Fruit fly (Drosophila melanogaster) Kc167 (cell line): ENCODE measurements around the gene Yif1.

Experiments used
- Myc ChIP-seq: fragments of >200 bp; optimal IDR thresholded peaks from 2 replicates; lab custom pipeline; 2017; ENCODE audit warnings: missing external identifiers
- h ChIP-seq: fragments of >200 bp; optimal IDR thresholded peaks from 3 replicates; lab custom pipeline; 2018; ENCODE audit warnings: missing external identifiers
- insv ChIP-seq: fragments of >200 bp; optimal IDR thresholded peaks from 3 replicates; lab custom pipeline; 2018; ENCODE audit warnings: missing external identifiers
- psq ChIP-seq: fragments of >200 bp; optimal IDR thresholded peaks from 2 replicates; lab custom pipeline; 2017; ENCODE audit warnings: missing external identifiers

dm6 chr3R:26737310-26737709 is 19.6 kb downstream of the Yif1 start, which contains the start of gene CG14247:
- TF ChIP-seq h (lab: Kevin White, UChicago) (no peak), Myc (no peak), psq (lab: Kevin White, UChicago) (no peak), insv (lab: Kevin White, UChicago) (no peak)
